Worm (Caenorhabditis elegans) whole organism, L4 larva: ENCODE data around the gene hrpa-2.
A peak's percentile ranks its signal among the peaks of the same experiment; 100 is the strongest.

Experiments
- F10B5.3 ChIP-seq: sonication (generic microtip); optimal IDR thresholded peaks from 2 replicates; lab custom pipeline; 2016; ENCODE audit warnings: mild to moderate bottlenecking, missing genetic modification characterization, missing compliant biosample characterization
- F26F4.8 ChIP-seq: fragments of 200-800 bp; sonication (Bioruptor generic); conservative IDR thresholded peaks from 2 replicates; pipeline ENCODE4 v1.3.6; 2022; ENCODE audit warnings: missing genetic modification characterization, missing compliant biosample characterization
- F37D6.2 ChIP-seq: sonication (generic microtip); optimal IDR thresholded peaks from 2 replicates; lab custom pipeline; 2016; ENCODE audit warnings: mild to moderate bottlenecking, missing genetic modification characterization, missing compliant biosample characterization
- Y105C5A.15 ChIP-seq: fragments of 200-800 bp; sonication (Bioruptor generic); IDR thresholded peaks from 2 replicates; pipeline ENCODE4 v1.3.6; 2022; ENCODE audit warnings: missing genetic modification characterization, missing compliant biosample characterization
- Y48G9A.11 ChIP-seq: fragments of 200-800 bp; sonication (Bioruptor generic); IDR thresholded peaks from 2 replicates; pipeline ENCODE4 v1.3.6; 2022; ENCODE audit warnings: missing genetic modification reagents, missing genetic modification characterization, missing compliant biosample characterization
- ZK546.5 ChIP-seq, 2 experiments: sonication (generic microtip); optimal IDR thresholded peaks; 2 replicates each; lab custom pipeline; 2017; ENCODE audit warnings: missing biosample characterization in 2 of 2, missing genetic modification characterization in 2 of 2
- aha-1 ChIP-seq: fragments of 150-350 bp; peaks from one replicate; lab custom pipeline; 2014; ENCODE audit warnings: missing biosample characterization, missing genetic modification characterization
- ceh-20 ChIP-seq: fragments of 200-800 bp; sonication (Bioruptor generic); IDR thresholded peaks from 2 replicates; pipeline ENCODE4 v1.3.6; 2022; ENCODE audit warnings: missing genetic modification reagents, missing genetic modification characterization, missing compliant biosample characterization
- ceh-44 ChIP-seq: fragments of 200-800 bp; sonication (Bioruptor generic); IDR thresholded peaks from 2 replicates; pipeline ENCODE4 v1.3.6; 2022; ENCODE audit warnings: missing genetic modification reagents, missing genetic modification characterization, missing compliant biosample characterization
- ceh-82 ChIP-seq: sonication (generic microtip); optimal IDR thresholded peaks from 2 replicates; lab custom pipeline; 2017; ENCODE audit warnings: missing biosample characterization, missing genetic modification characterization
- ces-1 ChIP-seq: fragments of 150-350 bp; sonication (generic microtip); optimal IDR thresholded peaks from 4 replicates; lab custom pipeline; 2014; ENCODE audit warnings: missing biosample characterization, missing genetic modification reagents, missing genetic modification characterization
- cey-2 ChIP-seq: sonication (generic microtip); optimal IDR thresholded peaks from 3 replicates; lab custom pipeline; 2017; ENCODE audit warnings: missing genetic modification characterization, mild to moderate bottlenecking, missing compliant biosample characterization, antibody characterized with exemption, borderline replicate concordance; ENCODE audit not compliant: insufficient read depth
- daf-12 ChIP-seq: fragments of 150-350 bp; optimal IDR thresholded peaks from 2 replicates; lab custom pipeline; 2014; ENCODE audit warnings: missing biosample characterization, missing genetic modification reagents, missing genetic modification characterization
- daf-16 ChIP-seq, 3 experiments: sonication (generic microtip); optimal IDR thresholded peaks; 2 replicates each; lab custom pipeline; 2016 to 2017; ENCODE audit warnings: missing genetic modification characterization in 3 of 3, missing genetic modification reagents in 3 of 3, mild to moderate bottlenecking in 2 of 3, missing compliant biosample characterization in 2 of 3, missing biosample characterization in 1 of 3, moderate library complexity in 1 of 3
- daf-19 ChIP-seq: fragments of 200-800 bp; sonication (Bioruptor generic); conservative IDR thresholded peaks from 2 replicates; pipeline ENCODE4 v1.3.6; 2022; ENCODE audit warnings: missing genetic modification characterization, missing compliant biosample characterization
- dmd-6 ChIP-seq: fragments of 200-800 bp; sonication (Bioruptor generic); IDR thresholded peaks from 2 replicates; pipeline ENCODE4 v1.3.6; 2022; ENCODE audit warnings: missing genetic modification reagents, missing genetic modification characterization, missing compliant biosample characterization
- dmd-8 ChIP-seq: fragments of 200-800 bp; sonication (Bioruptor generic); IDR thresholded peaks from 2 replicates; pipeline ENCODE4 v1.3.6; 2022; ENCODE audit warnings: missing genetic modification characterization, missing compliant biosample characterization
- dve-1 ChIP-seq: sonication (generic microtip); optimal IDR thresholded peaks from 2 replicates; lab custom pipeline; 2017; ENCODE audit warnings: antibody characterized with exemption, mild to moderate bottlenecking, missing genetic modification characterization, missing compliant biosample characterization; ENCODE audit not compliant: insufficient read depth
- fkh-10 ChIP-seq: fragments of 150-350 bp; optimal IDR thresholded peaks from 2 replicates; lab custom pipeline; 2014; ENCODE audit warnings: missing biosample characterization, missing genetic modification reagents, missing genetic modification characterization
- gei-8 ChIP-seq: fragments of 200-800 bp; sonication (Bioruptor generic); optimal IDR thresholded peaks from 2 replicates; lab custom pipeline; 2018; ENCODE audit warnings: mild to moderate bottlenecking, missing genetic modification characterization, missing compliant biosample characterization
- hlh-11 ChIP-seq: fragments of 200-800 bp; sonication (Bioruptor generic); optimal IDR thresholded peaks from 2 replicates; lab custom pipeline; 2018; ENCODE audit warnings: mild to moderate bottlenecking, missing genetic modification characterization, missing compliant biosample characterization
- lin-1 ChIP-seq: fragments of 200-800 bp; sonication (Bioruptor generic); IDR thresholded peaks from 2 replicates; pipeline ENCODE4 v1.3.6; 2022; ENCODE audit warnings: missing genetic modification reagents, missing genetic modification characterization, missing compliant biosample characterization
- lin-39 ChIP-seq: fragments of 150-350 bp; optimal IDR thresholded peaks from 2 replicates; lab custom pipeline; 2014; ENCODE audit warnings: missing biosample characterization, missing genetic modification reagents, missing genetic modification characterization
- lir-3 ChIP-seq: sonication (generic microtip); optimal IDR thresholded peaks from 2 replicates; lab custom pipeline; 2016; ENCODE audit warnings: mild to moderate bottlenecking, missing genetic modification characterization, missing compliant biosample characterization
- lsy-2 ChIP-seq, 2 experiments: fragments of 150-350 bp in 1 of 2; sonication (generic microtip) in 1 of 2; optimal IDR thresholded peaks; 2 replicates each; lab custom pipeline; 2014 to 2017; ENCODE audit warnings: missing biosample characterization in 2 of 2, missing genetic modification characterization in 2 of 2
- mes-2 ChIP-seq: sonication (generic microtip); optimal IDR thresholded peaks from 2 replicates; lab custom pipeline; 2016; ENCODE audit warnings: missing genotype, mild to moderate bottlenecking, missing genetic modification characterization, missing compliant biosample characterization; ENCODE audit not compliant: poor library complexity, severe bottlenecking
- mxl-3 ChIP-seq: fragments of 200-800 bp; sonication (Bioruptor generic); optimal IDR thresholded peaks from 2 replicates; lab custom pipeline; 2018; ENCODE audit warnings: mild to moderate bottlenecking, missing genetic modification characterization, missing compliant biosample characterization
- nhr-10 ChIP-seq: fragments of 150-350 bp; optimal IDR thresholded peaks from 2 replicates; lab custom pipeline; 2014; ENCODE audit warnings: missing biosample characterization, missing genetic modification characterization
- nhr-102 ChIP-seq: sonication (generic microtip); optimal IDR thresholded peaks from 2 replicates; lab custom pipeline; 2016; ENCODE audit warnings: mild to moderate bottlenecking, missing genetic modification characterization, moderate library complexity, missing compliant biosample characterization
- nhr-111 ChIP-seq: fragments of 200-800 bp; sonication (Bioruptor generic); optimal IDR thresholded peaks from 2 replicates; lab custom pipeline; 2018; ENCODE audit warnings: mild to moderate bottlenecking, missing genetic modification characterization, missing compliant biosample characterization
- nhr-28 ChIP-seq: fragments of 150-350 bp; optimal IDR thresholded peaks from 2 replicates; lab custom pipeline; 2014; ENCODE audit warnings: missing biosample characterization, missing genetic modification characterization
- nhr-41 ChIP-seq: fragments of 200-800 bp; sonication (Bioruptor generic); IDR thresholded peaks from 2 replicates; pipeline ENCODE4 v1.3.6; 2022; ENCODE audit warnings: missing genetic modification reagents, missing genetic modification characterization, missing compliant biosample characterization
- nhr-6 ChIP-seq: fragments of 150-350 bp; optimal IDR thresholded peaks from 2 replicates; lab custom pipeline; 2014; ENCODE audit warnings: missing biosample characterization, missing genetic modification characterization
- nhr-77 ChIP-seq: fragments of 150-350 bp; optimal IDR thresholded peaks from 2 replicates; lab custom pipeline; 2014; ENCODE audit warnings: missing biosample characterization, missing genetic modification characterization
- pha-4 ChIP-seq, 2 experiments: fragments of 150-350 bp in 1 of 2; fragments of 200-800 bp in 1 of 2; sonication (Bioruptor generic) in 1 of 2; IDR thresholded peaks in 1 of 2; optimal IDR thresholded peaks in 1 of 2; 2 replicates each; pipeline versions ENCODE4 v1.3.6 to Lab custom; 2014 to 2022; ENCODE audit warnings: missing genetic modification characterization in 2 of 2, missing genetic modification reagents in 2 of 2, missing biosample characterization in 1 of 2, missing compliant biosample characterization in 1 of 2
- php-3 ChIP-seq: fragments of 200-800 bp; sonication (Bioruptor generic); IDR thresholded peaks from 2 replicates; pipeline ENCODE4 v1.3.6; 2022; ENCODE audit warnings: missing genetic modification reagents, missing genetic modification characterization, missing compliant biosample characterization
- pqm-1 ChIP-seq: sonication (generic microtip); optimal IDR thresholded peaks from 2 replicates; lab custom pipeline; 2017; ENCODE audit warnings: missing biosample characterization, missing genetic modification characterization
- saeg-2 ChIP-seq: fragments of 200-800 bp; sonication (Bioruptor generic); IDR thresholded peaks from 2 replicates; pipeline ENCODE4 v1.3.6; 2022; ENCODE audit warnings: missing genetic modification reagents, missing genetic modification characterization, missing compliant biosample characterization
- set-16 ChIP-seq: fragments of 200-800 bp; sonication (Bioruptor generic); IDR thresholded peaks from 2 replicates; pipeline ENCODE4 v1.3.6; 2022; ENCODE audit warnings: missing genetic modification reagents, missing genetic modification characterization, missing compliant biosample characterization
- snpc-1.2 ChIP-seq: fragments of 200-800 bp; sonication (Bioruptor generic); IDR thresholded peaks from 2 replicates; pipeline ENCODE4 v1.3.6; 2022; ENCODE audit warnings: missing genetic modification reagents, missing genetic modification characterization, missing compliant biosample characterization
- tra-1 ChIP-seq: fragments of 200-800 bp; sonication (Bioruptor generic); IDR thresholded peaks from 2 replicates; pipeline ENCODE4 v1.3.6; 2022; ENCODE audit warnings: missing genetic modification reagents, missing genetic modification characterization, missing compliant biosample characterization
- zfp-2 ChIP-seq: sonication (generic microtip); optimal IDR thresholded peaks from 2 replicates; lab custom pipeline; 2016; ENCODE audit warnings: mild to moderate bottlenecking, missing genetic modification characterization, missing compliant biosample characterization
- zip-2 ChIP-seq: fragments of 150-350 bp; optimal IDR thresholded peaks from 2 replicates; lab custom pipeline; 2014; ENCODE audit warnings: missing biosample characterization, missing genetic modification characterization

hrpa-2 gene

DNA sequence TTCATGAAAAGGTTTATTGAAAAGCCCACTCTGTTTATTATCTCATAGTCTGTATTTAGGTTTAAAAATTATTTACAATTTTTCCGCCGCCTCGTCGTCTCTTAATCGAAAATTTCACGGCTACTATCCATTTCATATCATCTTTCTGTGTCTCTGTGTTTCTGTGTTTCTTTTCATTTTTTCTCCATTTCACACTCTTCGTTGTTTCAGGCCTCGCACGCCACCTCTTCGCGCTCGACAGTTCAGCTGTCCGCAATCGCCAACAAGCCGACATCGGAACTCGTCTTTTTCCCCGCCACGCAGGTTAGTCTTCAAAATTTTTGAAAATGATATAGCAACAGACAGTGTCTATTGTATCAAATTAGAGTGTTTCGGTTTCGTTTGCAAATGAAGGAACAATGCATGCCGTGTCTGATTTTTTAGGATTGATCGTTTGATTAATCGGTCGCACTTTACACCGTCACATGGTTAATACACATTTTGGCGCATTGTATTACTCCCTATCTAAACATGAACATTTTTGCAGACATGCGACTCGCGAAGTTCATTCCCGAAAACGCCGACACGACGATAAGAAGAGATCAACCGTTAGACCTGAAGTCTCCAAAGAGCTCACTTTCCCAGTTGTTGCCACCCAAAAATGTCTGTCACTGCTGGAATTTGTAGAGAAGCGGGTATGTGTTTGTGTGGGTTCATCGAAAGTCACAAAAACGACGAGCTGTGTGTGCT lies 5.1 kb upstream of the hrpa-2 start:
- TF ChIP-seq daf-16 (GFP tag; optimal IDR thresholded peaks at IDR 0.05; lab: Kevin White, UChicago) (no peak), daf-16 (tag; optimal IDR thresholded peaks at IDR 0.05; lab: Kevin White, UChicago) (peak; percentile 6), hlh-11 (tag; lab: Kevin White, UChicago) (peak; percentile 46), mxl-3 (peak; percentile 34), aha-1 (tag; lab: Kevin White, UChicago) (peak; percentile 82), pha-4 (GFP tag; IDR thresholded peaks at IDR 0.05; lab: Robert Waterston, UW) (no peak), pha-4 (tag; optimal IDR thresholded peaks at IDR 0.05; lab: Kevin White, UChicago) (no peak), fkh-10 (no peak), dve-1 (tag; lab: Kevin White, UChicago) (peak; percentile 28), tra-1 (GFP tag; lab: Robert Waterston, UW) (no peak), dmd-8 (GFP tag; lab: Robert Waterston, UW) (no peak), nhr-28 (peak; percentile 30), dmd-6 (GFP tag; lab: Robert Waterston, UW) (peak; percentile 36), cey-2 (tag; lab: Kevin White, UChicago) (no peak), mes-2 (tag; lab: Kevin White, UChicago) (no peak)

DNA sequence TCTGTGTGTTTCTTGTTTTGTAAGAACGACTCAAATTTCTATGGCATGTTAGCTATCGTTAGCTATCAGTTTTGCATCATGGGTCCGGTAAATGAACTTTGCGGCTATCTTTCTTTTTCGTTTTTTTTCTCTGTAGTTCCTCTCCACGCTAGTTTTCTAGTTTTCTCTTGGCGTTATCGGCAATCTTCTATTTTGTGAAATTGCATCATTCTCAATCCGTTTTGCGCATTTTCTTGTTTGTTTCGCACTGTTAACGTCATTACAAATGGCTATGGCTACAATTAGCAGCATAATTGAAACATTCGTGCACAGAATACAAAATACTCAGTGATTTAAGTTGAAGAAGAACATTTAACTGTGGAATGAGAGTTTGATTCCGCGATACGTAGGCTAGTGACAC lies 3.1 kb upstream of the hrpa-2 start:
- TF ChIP-seq F26F4.8 (GFP tag; lab: Robert Waterston, UW) (no peak), mes-2 (tag; lab: Kevin White, UChicago) (peak; percentile 23), aha-1 (tag; lab: Kevin White, UChicago) (peak; percentile 32), nhr-28 (peak; percentile 72), ces-1 (GFP tag; lab: Kevin White, UChicago) (peak; percentile 23)

DNA sequence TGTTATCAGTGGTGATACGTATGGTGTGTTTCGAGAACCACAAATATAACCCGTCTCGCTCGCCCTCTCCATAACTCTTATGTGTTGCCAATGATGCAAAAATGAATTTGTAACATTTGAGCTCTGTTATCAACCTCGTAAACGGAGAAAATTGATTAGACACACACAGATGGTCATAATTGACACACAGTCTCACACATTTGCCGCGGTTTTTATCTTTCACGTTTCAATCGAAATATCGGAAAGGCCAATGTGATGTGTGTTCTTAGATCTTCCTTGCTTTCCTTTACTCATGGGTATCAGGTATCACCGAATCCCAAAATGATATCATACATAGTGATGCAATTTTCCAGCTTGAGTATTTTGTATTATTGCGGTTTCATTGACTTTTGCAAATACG lies 2.6 kb upstream of the hrpa-2 start:
- no peak for TF ChIP-seq lin-39 (tag; lab: Kevin White, UChicago)
- peak; percentile 66 for TF ChIP-seq tra-1 (GFP tag; lab: Robert Waterston, UW)
- TF ChIP-seq nhr-77 (tag; lab: Kevin White, UChicago) = peak; percentile 88
- TF ChIP-seq snpc-1.2 (GFP tag; lab: Robert Waterston, UW) = no peak
- peak; percentile 96 for TF ChIP-seq pqm-1 (tag; lab: Kevin White, UChicago)
- no peak for TF ChIP-seq lir-3 (tag; lab: Kevin White, UChicago)
- no peak for TF ChIP-seq ceh-44 (GFP tag; lab: Robert Waterston, UW)
- no peak for TF ChIP-seq ceh-20
- TF ChIP-seq daf-19 (GFP tag; lab: Robert Waterston, UW) = no peak
- TF ChIP-seq gei-8 (GFP tag; lab: Kevin White, UChicago) = no peak
- TF ChIP-seq nhr-41 (GFP tag; lab: Robert Waterston, UW) = no peak
- no peak for TF ChIP-seq zip-2 (tag; lab: Kevin White, UChicago)
- TF ChIP-seq daf-12 (tag; lab: Kevin White, UChicago) = no peak
- no peak for TF ChIP-seq F10B5.3 (tag; lab: Kevin White, UChicago)
- TF ChIP-seq hlh-11 (tag; lab: Kevin White, UChicago) = peak; percentile 96
- TF ChIP-seq daf-16 (GFP tag; optimal IDR thresholded peaks at IDR 0.05; lab: Kevin White, UChicago) = peak in 1 of 2 experiments; percentile 47
- peak; percentile 97 for TF ChIP-seq daf-16 (tag; optimal IDR thresholded peaks at IDR 0.05; lab: Kevin White, UChicago)
- no peak; the same call in 1 of the 2 replicates for TF ChIP-seq lin-1
- no peak for TF ChIP-seq Y48G9A.11 (GFP tag; lab: Robert Waterston, UW)
- TF ChIP-seq ceh-82 (tag; lab: Kevin White, UChicago) = no peak
- no peak for TF ChIP-seq saeg-2 (GFP tag; lab: Robert Waterston, UW)
- no peak for TF ChIP-seq ZK546.5 (tag; optimal IDR thresholded peaks at IDR 0.05; lab: Kevin White, UChicago)
- peak; percentile 46 for TF ChIP-seq nhr-102 (tag; lab: Kevin White, UChicago)
- no peak for TF ChIP-seq set-16
- TF ChIP-seq F37D6.2 = no peak
- no peak for TF ChIP-seq zfp-2 (tag; lab: Kevin White, UChicago)
- peak in 1 of 2 experiments; percentile 45 for TF ChIP-seq lsy-2 (tag; optimal IDR thresholded peaks at IDR 0.05; lab: Kevin White, UChicago)
- no peak for TF ChIP-seq fkh-10
- TF ChIP-seq nhr-6 (tag; lab: Kevin White, UChicago) = peak; percentile 2
- TF ChIP-seq Y105C5A.15 (GFP tag; lab: Robert Waterston, UW) = no peak
- peak; percentile 67 for TF ChIP-seq nhr-10 (tag; lab: Kevin White, UChicago)
- peak; percentile 90 for TF ChIP-seq php-3
- TF ChIP-seq nhr-111 (GFP tag; lab: Kevin White, UChicago) = no peak
- TF ChIP-seq pha-4 (GFP tag; IDR thresholded peaks at IDR 0.05; lab: Robert Waterston, UW) = no peak; the same call in 1 of the 2 replicates
- no peak for TF ChIP-seq pha-4 (tag; optimal IDR thresholded peaks at IDR 0.05; lab: Kevin White, UChicago)
